Fruit fly (Drosophila melanogaster): ENCODE data around the gene CG14132.
A peak's percentile ranks its signal among the peaks of the same experiment; 100 is the strongest.

The CG14132 gene

dm6 chr3L:11708633-11709116, 6.4 kb downstream of the CG14132 start, which contains the start of the genes Ccdc56 and mtTFB1 (continued):
- no peak for TF ChIP-seq vfl (GFP tag; optimal IDR thresholded peaks at IDR 0.05)

- TF ChIP-seq CG8944 (GFP tag; optimal IDR thresholded peaks at IDR 0.05), result no peak
- no peak for TF ChIP-seq cad (GFP tag; optimal IDR thresholded peaks at IDR 0.05)
- TF ChIP-seq CG10543 (GFP tag; optimal IDR thresholded peaks at IDR 0.05), result peak; percentile 63
- peak; percentile 95 for TF ChIP-seq CG32767 (GFP tag; IDR thresholded peaks at IDR 0.05)
- TF ChIP-seq CG17186 (GFP tag; optimal IDR thresholded peaks at IDR 0.05), result no peak
- TF ChIP-seq ham (GFP tag; IDR thresholded peaks at IDR 0.05), result no peak
- TF ChIP-seq HLHmδ (GFP tag; optimal IDR thresholded peaks at IDR 0.05), result peak; percentile 36
- no peak for TF ChIP-seq CG7987 (GFP tag; optimal IDR thresholded peaks at IDR 0.05)
- TF ChIP-seq lmd (GFP tag; IDR thresholded peaks at IDR 0.05), result no peak
- no peak for TF ChIP-seq Side (GFP tag; optimal IDR thresholded peaks at IDR 0.05)
- TF ChIP-seq HHEX (GFP tag; optimal IDR thresholded peaks at IDR 0.05), result no peak
- TF ChIP-seq CG9727 (GFP tag; optimal IDR thresholded peaks at IDR 0.05), result no peak
- no peak for TF ChIP-seq lola (GFP tag; optimal IDR thresholded peaks at IDR 0.05)
- no peak for TF ChIP-seq wdn (GFP tag; IDR thresholded peaks at IDR 0.05)
- TF ChIP-seq CG6791 (GFP tag; IDR thresholded peaks at IDR 0.05; ENCODE audit: partially characterized antibody), result no peak
- TF ChIP-seq gce (GFP tag; IDR thresholded peaks at IDR 0.05), result 0 out of 3 replicates have a peak, but pooled peaks have one; percentile 40
- TF ChIP-seq CG18476 (GFP tag; optimal IDR thresholded peaks at IDR 0.05), result no peak
- peak; percentile 41 for TF ChIP-seq gro (GFP tag; optimal IDR thresholded peaks at IDR 0.05)
- TF ChIP-seq E2f1 (GFP tag; IDR thresholded peaks at IDR 0.05), result no peak
- no peak for TF ChIP-seq schlank (tag; optimal IDR thresholded peaks at IDR 0.05)
- no peak for TF ChIP-seq CG4617 (GFP tag; optimal IDR thresholded peaks at IDR 0.05; ENCODE audit: borderline replicate concordance)
- TF ChIP-seq CG31224 (GFP tag; IDR thresholded peaks at IDR 0.05), result no peak
- no peak for TF ChIP-seq Doc2 (GFP tag; IDR thresholded peaks at IDR 0.05)
- TF ChIP-seq CG4282 (GFP tag; optimal IDR thresholded peaks at IDR 0.05), result no peak
- no peak for TF ChIP-seq CG13296 (GFP tag; optimal IDR thresholded peaks at IDR 0.05)
- no peak for TF ChIP-seq slp2 (GFP tag; optimal IDR thresholded peaks at IDR 0.05)
- TF ChIP-seq CG30431 (GFP tag; optimal IDR thresholded peaks at IDR 0.05), result no peak
- TF ChIP-seq Eip74EF (GFP tag; optimal IDR thresholded peaks at IDR 0.05), result peak in 1 of 2 experiments; percentile 92
- no peak for TF ChIP-seq CG8089 (GFP tag; optimal IDR thresholded peaks at IDR 0.05)
- TF ChIP-seq B-H2 (GFP tag; optimal IDR thresholded peaks at IDR 0.05), result no peak
- no peak for TF ChIP-seq tna (GFP tag; IDR thresholded peaks at IDR 0.05; ENCODE audit: partially characterized antibody)
- no peak for TF ChIP-seq CHES-1-like (GFP tag; optimal IDR thresholded peaks at IDR 0.05)
- TF ChIP-seq CG9609 (GFP tag; optimal IDR thresholded peaks at IDR 0.05), result no peak
- TF ChIP-seq wor (GFP tag; IDR thresholded peaks at IDR 0.05), result no peak
- no peak for TF ChIP-seq CG12219 (GFP tag; optimal IDR thresholded peaks at IDR 0.05)
- TF ChIP-seq CG11696 (GFP tag; IDR thresholded peaks at IDR 0.05), result no peak
- TF ChIP-seq CG11398 (GFP tag; optimal IDR thresholded peaks at IDR 0.05), result peak; percentile 22
- no peak for TF ChIP-seq Spps (tag; optimal IDR thresholded peaks at IDR 0.05)
- TF ChIP-seq CG13894 (tag; optimal IDR thresholded peaks at IDR 0.05), result no peak
- TF ChIP-seq CG15601 (tag; optimal IDR thresholded peaks at IDR 0.05), result no peak
- no peak for TF ChIP-seq CG2120 (GFP tag; optimal IDR thresholded peaks at IDR 0.05)
- TF ChIP-seq dmrt11E (tag; optimal IDR thresholded peaks at IDR 0.05), result no peak
- no peak for TF ChIP-seq Ptx1 (GFP tag; IDR thresholded peaks at IDR 0.05)
- TF ChIP-seq CG6689 (GFP tag; IDR thresholded peaks at IDR 0.05), result no peak
- no peak for TF ChIP-seq pan (optimal IDR thresholded peaks at IDR 0.05)
- TF ChIP-seq pan (GFP tag; optimal IDR thresholded peaks at IDR 0.05 in 1 of 2, IDR thresholded peaks at IDR 0.05 in 1 of 2), result peak in 1 of 2 experiments; percentile 19
- no peak for TF ChIP-seq CG2678 (tag; optimal IDR thresholded peaks at IDR 0.05)
These were observed 7.0 kb downstream of the CG14132 start, which contains the start of gene CG11658 for dm6 chr3L:11707978-11708632. CG11658 (minus strand) TSS chr3L:11708553.

Measured in whole organism, embryonic.